Worm (Caenorhabditis elegans) whole organism, young adult: ENCODE results near the gene nhr-253.
A peak's percentile ranks its signal among the peaks of the same experiment; 100 is the strongest.

Source experiments
- aptf-3 ChIP-seq: fragments of 200-800 bp; sonication (Bioruptor generic); IDR thresholded peaks from 2 replicates; pipeline ENCODE4 v1.3.6; 2022; ENCODE audit warnings: missing genetic modification characterization, missing compliant biosample characterization
- cebp-2 ChIP-seq: fragments of 200-800 bp; sonication (Bioruptor generic); IDR thresholded peaks from 2 replicates; pipeline ENCODE4 v1.3.6; 2022; ENCODE audit warnings: missing genetic modification characterization, missing compliant biosample characterization
- ceh-91 ChIP-seq: fragments of 200-800 bp; sonication (Bioruptor generic); IDR thresholded peaks from 2 replicates; pipeline ENCODE4 v1.3.6; 2022; ENCODE audit warnings: missing genetic modification reagents, missing genetic modification characterization, missing compliant biosample characterization
- dpff-1 ChIP-seq: sonication (generic microtip); optimal IDR thresholded peaks from 2 replicates; lab custom pipeline; 2017; ENCODE audit warnings: mild to moderate bottlenecking, missing genetic modification characterization, missing compliant biosample characterization
- efl-1 ChIP-seq: fragments of 150-350 bp; optimal IDR thresholded peaks from 2 replicates; lab custom pipeline; 2014; ENCODE audit warnings: missing biosample characterization, missing genetic modification reagents, missing genetic modification characterization
- ets-4 ChIP-seq: fragments of 200-800 bp; sonication (Bioruptor generic); optimal IDR thresholded peaks from 2 replicates; lab custom pipeline; 2018; ENCODE audit warnings: mild to moderate bottlenecking, missing genetic modification characterization, missing compliant biosample characterization
- him-1 ChIP-seq: sonication (generic microtip); optimal IDR thresholded peaks from 2 replicates; lab custom pipeline; 2016; ENCODE audit warnings: missing genotype, missing genetic modification reagents, missing genetic modification characterization, missing compliant biosample characterization
- hmg-1.2 ChIP-seq: fragments of 200-800 bp; sonication (Bioruptor generic); IDR thresholded peaks from 2 replicates; pipeline ENCODE4 v1.3.6; 2022; ENCODE audit warnings: missing genetic modification reagents, missing genetic modification characterization, missing compliant biosample characterization
- hmg-20 ChIP-seq: fragments of 200-800 bp; sonication (Bioruptor generic); IDR thresholded peaks from 2 replicates; pipeline ENCODE4 v1.3.6; 2022; ENCODE audit warnings: missing genetic modification reagents, missing genetic modification characterization, missing compliant biosample characterization
- hsf-1 ChIP-seq: fragments of 200-800 bp; sonication (Bioruptor generic); IDR thresholded peaks from 2 replicates; pipeline ENCODE4 v1.3.6; 2022; ENCODE audit warnings: missing genetic modification reagents, missing genetic modification characterization, missing compliant biosample characterization
- lin-26 ChIP-seq: fragments of 200-800 bp; sonication (Bioruptor generic); IDR thresholded peaks from 2 replicates; pipeline ENCODE4 v1.3.6; 2022; ENCODE audit warnings: missing genetic modification reagents, missing genetic modification characterization, missing compliant biosample characterization
- lsy-27 ChIP-seq: sonication (generic microtip); optimal IDR thresholded peaks from 2 replicates; lab custom pipeline; 2017; ENCODE audit warnings: missing genetic modification characterization, mild to moderate bottlenecking, missing compliant biosample characterization, antibody characterized with exemption, missing genotype, borderline replicate concordance; ENCODE audit not compliant: insufficient read depth
- madf-3 ChIP-seq: fragments of 200-800 bp; sonication (Bioruptor generic); IDR thresholded peaks from 2 replicates; pipeline ENCODE4 v1.3.6; 2022; ENCODE audit warnings: missing genetic modification reagents, missing genetic modification characterization, missing compliant biosample characterization
- madf-6 ChIP-seq: fragments of 200-800 bp; sonication (Bioruptor generic); IDR thresholded peaks from 2 replicates; pipeline ENCODE4 v1.3.6; 2022; ENCODE audit warnings: missing genetic modification reagents, missing genetic modification characterization, missing compliant biosample characterization
- mcd-1 ChIP-seq: fragments of 200-800 bp; sonication (Bioruptor generic); IDR thresholded peaks from 2 replicates; pipeline ENCODE4 v1.3.6; 2022; ENCODE audit warnings: missing genetic modification reagents, missing genetic modification characterization, missing compliant biosample characterization
- mxl-1 ChIP-seq: sonication (generic microtip); optimal IDR thresholded peaks from 2 replicates; lab custom pipeline; 2016; ENCODE audit warnings: missing genetic modification characterization, missing compliant biosample characterization
- nfya-1 ChIP-seq: sonication (generic microtip); optimal IDR thresholded peaks from 2 replicates; lab custom pipeline; 2017; ENCODE audit warnings: antibody characterized with exemption, missing compliant biosample characterization, missing genetic modification characterization, borderline replicate concordance; ENCODE audit not compliant: insufficient read depth
- nhr-90 ChIP-seq: sonication (generic microtip); optimal IDR thresholded peaks from 2 replicates; lab custom pipeline; 2016; ENCODE audit warnings: missing genotype, mild to moderate bottlenecking, missing genetic modification characterization, missing compliant biosample characterization
- sdz-38 ChIP-seq: sonication (generic microtip); optimal IDR thresholded peaks from 2 replicates; lab custom pipeline; 2016; ENCODE audit warnings: missing genotype, missing genetic modification characterization, missing compliant biosample characterization
- snpc-1.1 ChIP-seq: sonication (generic microtip); optimal IDR thresholded peaks from 2 replicates; lab custom pipeline; 2017; ENCODE audit warnings: missing genetic modification characterization, mild to moderate bottlenecking, missing compliant biosample characterization, antibody characterized with exemption, moderate library complexity, missing genotype, missing genetic modification reagents; ENCODE audit not compliant: insufficient read depth
- zfh-2 ChIP-seq: fragments of 200-800 bp; sonication (Bioruptor generic); conservative IDR thresholded peaks from 2 replicates; pipeline ENCODE4 v1.3.6; 2022; ENCODE audit warnings: missing genetic modification reagents, missing genetic modification characterization, missing compliant biosample characterization

Gene nhr-253

DNA sequence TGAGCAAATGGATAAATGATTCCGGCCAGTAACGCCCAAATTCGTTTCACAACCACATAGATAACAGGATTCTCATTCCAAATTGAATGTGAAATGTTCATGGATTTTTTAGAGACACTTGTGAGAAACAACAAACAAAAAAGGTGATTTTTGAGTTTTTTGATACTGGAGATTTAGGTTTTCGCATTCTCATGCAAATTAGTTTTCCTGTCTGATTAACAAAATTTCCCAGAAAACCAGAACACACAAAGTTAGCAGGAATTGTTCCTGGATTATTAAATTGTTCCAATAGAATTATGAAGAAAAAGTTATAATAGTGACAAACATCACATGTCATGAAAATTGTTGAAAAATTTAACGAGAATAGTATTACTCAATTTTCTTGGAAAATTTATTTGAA lies 46.8 kb downstream of the nhr-253 start, which contains the start of gene srh-33:
TSS of gene srh-33 (minus strand) at position 101 of the 400 bp plus-strand sequence.
- no peak for TF ChIP-seq madf-6 (GFP tag; lab: Robert Waterston, UW)
- no peak for TF ChIP-seq him-1 (tag; lab: Kevin White, UChicago)

DNA sequence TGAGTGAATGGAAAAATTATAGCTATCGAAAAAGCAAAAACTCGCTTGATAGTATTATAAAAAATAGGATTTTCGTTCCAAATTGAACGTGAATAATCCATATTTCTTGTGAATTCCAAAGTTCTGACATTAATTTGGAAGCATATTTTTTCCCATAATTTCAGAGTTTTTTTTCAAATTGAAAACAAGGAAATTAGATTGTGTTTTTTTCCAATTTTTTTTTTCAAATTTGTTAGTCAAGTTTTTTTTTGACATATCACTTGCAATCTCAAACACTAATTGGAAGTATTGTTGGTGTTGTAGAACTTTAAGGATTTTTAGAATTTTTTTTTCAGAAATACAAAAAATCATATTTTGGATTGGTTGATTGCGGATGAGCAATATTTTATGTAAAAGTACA lies 50.2 kb downstream of the nhr-253 start, which contains the start of gene srh-34:
TSS of gene srh-34 (minus strand) at position 101 of the 400 bp plus-strand sequence.
- TF ChIP-seq cebp-2 (GFP tag; lab: Robert Waterston, UW) (no peak), mcd-1 (no peak), mxl-1 (no peak), ets-4 (GFP tag; lab: Kevin White, UChicago) (no peak), snpc-1.1 (no peak), madf-3 (GFP tag; lab: Robert Waterston, UW) (no peak), nhr-90 (tag; lab: Kevin White, UChicago) (no peak), ceh-91 (GFP tag; lab: Robert Waterston, UW) (no peak), aptf-3 (GFP tag; lab: Robert Waterston, UW) (no peak), hmg-20 (GFP tag; lab: Robert Waterston, UW) (no peak), lsy-27 (tag; lab: Kevin White, UChicago) (no peak)

DNA sequence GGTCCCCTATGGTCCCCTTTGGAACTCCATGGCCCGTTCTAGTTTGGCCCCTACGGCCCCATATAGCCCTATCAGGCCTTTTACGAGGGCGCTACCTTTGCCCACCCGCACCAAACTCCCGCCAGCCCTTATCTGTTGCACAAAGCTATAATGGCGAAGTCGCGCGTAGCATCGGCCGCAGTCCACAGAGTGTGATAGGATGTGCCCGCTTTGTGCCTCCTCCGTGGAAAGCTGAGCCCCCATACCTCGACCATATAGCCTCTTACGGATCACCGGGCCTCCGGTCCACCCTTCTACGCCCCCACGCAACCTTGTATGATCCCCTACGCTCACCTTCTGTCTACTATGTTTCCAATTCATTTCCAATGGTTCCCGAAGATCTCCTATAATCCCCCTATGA lies 50.6 kb downstream of the nhr-253 start:
- TF ChIP-seq efl-1 (GFP tag; lab: Kevin White, UChicago) = no peak
- no peak for TF ChIP-seq hmg-1.2
- 0 out of 2 replicates have a peak, but pooled peaks have one; percentile 39 for TF ChIP-seq lin-26
- TF ChIP-seq snpc-1.1 = no peak
- no peak for TF ChIP-seq dpff-1 (tag; lab: Kevin White, UChicago)
- TF ChIP-seq zfh-2 (GFP tag; lab: Robert Waterston, UW) = peak; percentile 72
- TF ChIP-seq nfya-1 = no peak
- TF ChIP-seq hsf-1 = no peak
- TF ChIP-seq sdz-38 (tag; lab: Kevin White, UChicago) = no peak
